Worm (Caenorhabditis elegans) whole organism, L2 larva: ENCODE measurements around the gene T04B8.1.

ENCODE experiments used
- ZK546.5 ChIP-seq: sonication (generic microtip); optimal IDR thresholded peaks from 2 replicates; lab custom pipeline; 2017; ENCODE audit warnings: missing biosample characterization, missing genetic modification characterization
- crh-2 ChIP-seq: sonication (generic microtip); optimal IDR thresholded peaks from 2 replicates; lab custom pipeline; 2017; ENCODE audit warnings: missing biosample characterization, missing genetic modification characterization
- egl-27 ChIP-seq: sonication (generic microtip); optimal IDR thresholded peaks from 3 replicates; lab custom pipeline; 2017; ENCODE audit warnings: missing biosample characterization, missing genetic modification reagents, missing genetic modification characterization
- nhr-11 ChIP-seq: fragments of 150-350 bp; optimal IDR thresholded peaks from 2 replicates; lab custom pipeline; 2014; ENCODE audit warnings: missing biosample characterization, missing genetic modification characterization
- nhr-25 ChIP-seq: fragments of 150-350 bp; sonication (generic microtip); optimal IDR thresholded peaks from 3 replicates; lab custom pipeline; 2014; ENCODE audit warnings: missing biosample characterization, missing genetic modification characterization
- unc-39 ChIP-seq: fragments of 150-350 bp; optimal IDR thresholded peaks from 2 replicates; lab custom pipeline; 2014; ENCODE audit warnings: missing biosample characterization, missing genetic modification characterization
- ztf-11 ChIP-seq: sonication (generic microtip); optimal IDR thresholded peaks from 2 replicates; lab custom pipeline; 2017; ENCODE audit warnings: missing biosample characterization, missing genetic modification characterization

DNA sequence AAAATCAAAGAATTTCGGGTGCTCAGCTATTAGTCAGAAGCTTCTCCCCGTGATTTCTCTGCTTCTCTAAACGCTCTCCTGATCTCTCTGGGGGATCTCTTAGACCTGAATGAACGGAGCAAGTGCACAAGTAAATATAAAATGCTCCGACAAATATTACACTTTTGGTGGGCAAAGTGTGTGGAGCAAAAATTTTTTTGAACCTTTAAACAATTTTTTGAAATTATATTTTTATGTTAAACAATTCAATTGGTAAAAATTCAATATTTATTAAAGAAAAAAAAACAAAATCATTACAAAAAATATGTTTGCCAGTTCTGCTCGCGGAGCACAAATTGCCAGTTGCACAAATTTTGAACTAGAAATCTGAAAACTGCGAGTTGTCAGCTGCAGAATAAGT, 5.4 kb downstream of the T04B8.1 start, which contains the start of gene K07E8.6:
- TF ChIP-seq unc-39, result no peak
- no peak for TF ChIP-seq egl-27
- no peak for TF ChIP-seq nhr-11 (tag; lab: Kevin White, UChicago)
- no peak for TF ChIP-seq ZK546.5 (tag; lab: Kevin White, UChicago)
- no peak for TF ChIP-seq ztf-11 (tag; lab: Kevin White, UChicago)
- no peak for TF ChIP-seq crh-2 (tag; lab: Kevin White, UChicago)
- TF ChIP-seq nhr-25, result no peak
